Worm (Caenorhabditis elegans) whole organism, L1 larva: ENCODE results near the gene gld-3.

Source experiments
- lin-15B ChIP-seq: fragments of 150-350 bp; sonication (generic microtip); optimal IDR thresholded peaks from 3 replicates; lab custom pipeline; 2014; ENCODE audit warnings: missing biosample characterization, missing genetic modification characterization
- lin-39 ChIP-seq: fragments of 150-350 bp; optimal IDR thresholded peaks from 2 replicates; lab custom pipeline; 2014; ENCODE audit warnings: missing biosample characterization, missing genetic modification reagents, missing genetic modification characterization
- lsy-2 ChIP-seq, 2 experiments: fragments of 150-350 bp; optimal IDR thresholded peaks; 2 replicates each; lab custom pipeline; 2014; ENCODE audit warnings: missing biosample characterization in 2 of 2, missing genetic modification characterization in 2 of 2
- mep-1 ChIP-seq: fragments of 150-350 bp; optimal IDR thresholded peaks from 2 replicates; lab custom pipeline; 2014; ENCODE audit warnings: missing biosample characterization, missing genetic modification characterization
- nhr-11 ChIP-seq: fragments of 150-350 bp; optimal IDR thresholded peaks from 2 replicates; lab custom pipeline; 2014; ENCODE audit warnings: missing biosample characterization, missing genetic modification characterization
- rnt-1 ChIP-seq: sonication (generic microtip); optimal IDR thresholded peaks from 2 replicates; lab custom pipeline; 2016; ENCODE audit warnings: mild to moderate bottlenecking, missing genetic modification characterization, moderate library complexity, missing compliant biosample characterization
- sptf-1 ChIP-seq: fragments of 150-350 bp; optimal IDR thresholded peaks from 2 replicates; lab custom pipeline; 2014; ENCODE audit warnings: missing biosample characterization, missing genetic modification characterization

DNA sequence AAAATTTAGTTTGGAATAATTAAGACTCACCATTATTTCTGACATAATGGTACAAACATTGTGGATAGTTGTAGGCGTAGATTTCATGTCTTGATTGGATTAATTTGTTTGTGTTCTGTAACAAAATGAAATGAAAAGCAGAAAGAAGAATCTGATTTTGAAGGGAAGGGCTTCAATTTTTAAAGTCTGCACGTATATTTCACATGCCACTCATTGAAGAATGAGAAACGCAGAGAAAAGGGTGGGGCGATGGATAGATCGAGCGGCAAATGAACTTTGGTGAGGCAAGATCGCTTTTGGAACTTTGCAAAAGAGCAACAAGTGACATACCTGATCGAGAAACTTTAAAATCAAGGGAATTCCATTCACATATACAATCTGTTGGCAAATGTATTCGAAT is 30.2 kb upstream of the gld-3 start:
- TF ChIP-seq lin-39 (tag; lab: Kevin White, UChicago) (no peak), lin-15B (tag; lab: Kevin White, UChicago) (no peak), sptf-1 (tag; lab: Kevin White, UChicago) (no peak), mep-1 (tag; lab: Kevin White, UChicago) (no peak), nhr-11 (tag; lab: Kevin White, UChicago) (no peak), rnt-1 (tag; lab: Kevin White, UChicago) (no peak), lsy-2 (tag; optimal IDR thresholded peaks at IDR 0.05; lab: Kevin White, UChicago) (no peak)
